Worm (Caenorhabditis elegans): ENCODE data around the gene str-5.
A peak's percentile ranks its signal among the peaks of the same experiment; 100 is the strongest.

The str-5 gene

DNA sequence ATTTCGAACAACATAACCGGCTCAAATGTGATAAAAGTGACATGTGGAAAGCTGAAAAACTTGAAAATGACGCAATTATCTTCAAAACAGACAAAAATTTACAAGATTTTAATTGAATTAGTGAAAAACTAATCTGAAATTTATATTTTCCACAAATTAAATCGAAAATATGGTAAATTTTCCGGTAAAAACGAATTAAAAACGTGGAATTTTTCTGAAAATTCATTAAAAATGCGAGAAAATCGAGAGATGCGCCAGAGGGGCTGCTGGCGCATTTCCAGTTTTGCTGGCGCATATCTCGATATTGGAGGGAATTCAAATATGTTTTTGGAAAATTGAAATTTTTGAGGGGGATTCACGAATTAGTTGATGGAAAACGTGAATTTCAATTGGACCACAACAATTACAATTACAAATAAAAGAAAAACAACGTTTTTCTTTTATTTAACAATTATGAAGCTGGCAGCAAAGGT lies 13.1 kb downstream of the str-5 start, which contains the start of the genes haf-3 and F57A10.2 (continued):
- no peak for TF ChIP-seq Y22D7AL.16 (tag; optimal IDR thresholded peaks at IDR 0.05)
- no peak for TF ChIP-seq eyg-1 (tag; optimal IDR thresholded peaks at IDR 0.05)
- TF ChIP-seq C38D4.7 (GFP tag; optimal IDR thresholded peaks at IDR 0.05) = no peak
- TF ChIP-seq dve-1 (tag; optimal IDR thresholded peaks at IDR 0.05) = peak; percentile 52
- no peak for TF ChIP-seq K02D7.2 (tag; optimal IDR thresholded peaks at IDR 0.05)
- TF ChIP-seq pat-9 (tag; optimal IDR thresholded peaks at IDR 0.05) = peak; percentile 14
- TF ChIP-seq ceh-34 (tag; optimal IDR thresholded peaks at IDR 0.05) = peak; percentile 4
- TF ChIP-seq madf-2 (tag; optimal IDR thresholded peaks at IDR 0.05) = no peak
- no peak for TF ChIP-seq ceh-6 (GFP tag; optimal IDR thresholded peaks at IDR 0.05)
- peak; percentile 76 for TF ChIP-seq unc-42 (tag; optimal IDR thresholded peaks at IDR 0.05)
- TF ChIP-seq sdc-2 (tag; optimal IDR thresholded peaks at IDR 0.05) = no peak
- TF ChIP-seq mec-3 (tag; optimal IDR thresholded peaks at IDR 0.05; ENCODE audit: borderline replicate concordance) = no peak
- no peak for TF ChIP-seq ceh-14 (tag; optimal IDR thresholded peaks at IDR 0.05)
- TF ChIP-seq fkh-6 (tag; optimal IDR thresholded peaks at IDR 0.05) = no peak
- TF ChIP-seq ceh-24 (tag; optimal IDR thresholded peaks at IDR 0.05) = no peak
- peak; percentile 84 for TF ChIP-seq ceh-30 (tag; optimal IDR thresholded peaks at IDR 0.05)
- TF ChIP-seq F13H6.1 (tag; optimal IDR thresholded peaks at IDR 0.05) = no peak
- TF ChIP-seq syd-9 (tag; optimal IDR thresholded peaks at IDR 0.05) = no peak
- TF ChIP-seq pros-1 (tag; optimal IDR thresholded peaks at IDR 0.05) = no peak
- TF ChIP-seq lin-11 (tag; optimal IDR thresholded peaks at IDR 0.05) = peak; percentile 10
- TF ChIP-seq zip-5 (tag; optimal IDR thresholded peaks at IDR 0.05) = no peak
- TF ChIP-seq tbx-7 (tag; optimal IDR thresholded peaks at IDR 0.05) = no peak
- no peak for TF ChIP-seq hlh-6 (tag; optimal IDR thresholded peaks at IDR 0.05)
- no peak for TF ChIP-seq ceh-48 (tag; optimal IDR thresholded peaks at IDR 0.05)
- TF ChIP-seq dmd-4 (tag; optimal IDR thresholded peaks at IDR 0.05; ENCODE audit: borderline replicate concordance) = no peak
- TF ChIP-seq hlh-8 (tag; optimal IDR thresholded peaks at IDR 0.05) = no peak
- peak; percentile 7 for TF ChIP-seq hlh-30 (tag; optimal IDR thresholded peaks at IDR 0.05; ENCODE audit: insufficient read depth)
- no peak for TF ChIP-seq sox-2 (GFP tag; IDR thresholded peaks at IDR 0.05)
- TF ChIP-seq nfya-1 (tag; optimal IDR thresholded peaks at IDR 0.05) = peak; percentile 77
- TF ChIP-seq ceh-9 (tag; optimal IDR thresholded peaks at IDR 0.05) = no peak
- TF ChIP-seq ama-1 (optimal IDR thresholded peaks at IDR 0.05) = no peak
- no peak for TF ChIP-seq elt-4 (tag; optimal IDR thresholded peaks at IDR 0.05)
- TF ChIP-seq che-1 (tag; optimal IDR thresholded peaks at IDR 0.05) = no peak
- peak; percentile 32 for TF ChIP-seq ceh-18 (tag; optimal IDR thresholded peaks at IDR 0.05)
- no peak for TF ChIP-seq ceh-45 (GFP tag; IDR thresholded peaks at IDR 0.05)
- no peak for TF ChIP-seq rnt-1 (tag; optimal IDR thresholded peaks at IDR 0.05)
- no peak for TF ChIP-seq lim-6 (tag; optimal IDR thresholded peaks at IDR 0.05)
- no peak for TF ChIP-seq nhr-232 (tag; optimal IDR thresholded peaks at IDR 0.05)
- peak; percentile 46 for TF ChIP-seq unc-86 (tag; optimal IDR thresholded peaks at IDR 0.05)
- TF ChIP-seq ceh-31 (tag; optimal IDR thresholded peaks at IDR 0.05) = no peak
- no peak for TF ChIP-seq pha-2 (tag; optimal IDR thresholded peaks at IDR 0.05)
- peak; percentile 1 for TF ChIP-seq ets-4 (tag; optimal IDR thresholded peaks at IDR 0.05)
- no peak for TF ChIP-seq T23F11.4 (GFP tag; optimal IDR thresholded peaks at IDR 0.05)
- no peak for TF ChIP-seq C08G9.2 (tag; optimal IDR thresholded peaks at IDR 0.05)
- TF ChIP-seq ttx-3 (tag; optimal IDR thresholded peaks at IDR 0.05) = peak; percentile 2
- no peak for TF ChIP-seq pqm-1 (tag; optimal IDR thresholded peaks at IDR 0.05)
